Worm (Caenorhabditis elegans) whole organism, L3 larva: Measurements from ENCODE around the gene C09E8.1.
A peak's percentile ranks its signal among the peaks of the same experiment; 100 is the strongest.

Experiments
- ZK546.5 ChIP-seq: sonication (generic microtip); optimal IDR thresholded peaks from 2 replicates; lab custom pipeline; 2017; ENCODE audit warnings: missing biosample characterization, missing genetic modification characterization
- aly-2 ChIP-seq: fragments of 150-350 bp; optimal IDR thresholded peaks from 2 replicates; lab custom pipeline; 2014; ENCODE audit warnings: missing biosample characterization, missing genetic modification characterization
- ama-1 ChIP-seq: fragments of 150-350 bp; optimal IDR thresholded peaks from 2 replicates; lab custom pipeline; 2018
- ceh-16 ChIP-seq: sonication (generic microtip); optimal IDR thresholded peaks from 2 replicates; lab custom pipeline; 2017; ENCODE audit warnings: missing biosample characterization, missing genetic modification characterization
- ceh-28 ChIP-seq: fragments of 150-350 bp; optimal IDR thresholded peaks from 2 replicates; lab custom pipeline; 2014; ENCODE audit warnings: missing biosample characterization, missing genetic modification reagents, missing genetic modification characterization
- ceh-82 ChIP-seq: fragments of 150-350 bp; optimal IDR thresholded peaks from 2 replicates; lab custom pipeline; 2014; ENCODE audit warnings: missing biosample characterization, missing genetic modification characterization
- ceh-9 ChIP-seq: sonication (generic microtip); optimal IDR thresholded peaks from 2 replicates; lab custom pipeline; 2018; ENCODE audit warnings: missing biosample characterization, missing genetic modification characterization
- daf-12 ChIP-seq: fragments of 150-350 bp; optimal IDR thresholded peaks from 2 replicates; lab custom pipeline; 2014; ENCODE audit warnings: missing biosample characterization, missing genetic modification reagents, missing genetic modification characterization
- egl-27 ChIP-seq: sonication (generic microtip); optimal IDR thresholded peaks from 4 replicates; lab custom pipeline; 2017; ENCODE audit warnings: missing biosample characterization, missing genetic modification reagents, missing genetic modification characterization
- elt-1 ChIP-seq: fragments of 150-350 bp; optimal IDR thresholded peaks from 2 replicates; lab custom pipeline; 2014; ENCODE audit warnings: missing biosample characterization, missing genetic modification characterization
- elt-2 ChIP-seq: sonication (generic microtip); optimal IDR thresholded peaks from 2 replicates; lab custom pipeline; 2016; ENCODE audit warnings: missing genetic modification reagents, mild to moderate bottlenecking, missing genetic modification characterization, missing compliant biosample characterization
- eor-1 ChIP-seq, 2 experiments: fragments of 150-350 bp; optimal IDR thresholded peaks; 2 replicates each; lab custom pipeline; 2014 to 2018; ENCODE audit warnings: missing biosample characterization in 2 of 2, missing genetic modification characterization in 2 of 2
- fkh-10 ChIP-seq: sonication (generic microtip); optimal IDR thresholded peaks from 2 replicates; lab custom pipeline; 2017; ENCODE audit warnings: missing biosample characterization, missing genetic modification reagents, missing genetic modification characterization
- fkh-2 ChIP-seq: fragments of 150-350 bp; optimal IDR thresholded peaks from 2 replicates; lab custom pipeline; 2014; ENCODE audit warnings: missing biosample characterization, missing genetic modification reagents, missing genetic modification characterization
- fos-1 ChIP-seq: fragments of 150-350 bp; optimal IDR thresholded peaks from 2 replicates; lab custom pipeline; 2014; ENCODE audit warnings: missing biosample characterization, missing genetic modification characterization
- hmg-11 ChIP-seq: sonication (generic microtip); optimal IDR thresholded peaks from 2 replicates; lab custom pipeline; 2016; ENCODE audit warnings: missing genetic modification characterization, missing compliant biosample characterization
- lin-15B ChIP-seq: fragments of 150-350 bp; optimal IDR thresholded peaks from 2 replicates; lab custom pipeline; 2014; ENCODE audit warnings: missing biosample characterization, missing genetic modification characterization
- lin-39 ChIP-seq: fragments of 150-350 bp; optimal IDR thresholded peaks from 2 replicates; lab custom pipeline; 2018; ENCODE audit warnings: missing biosample characterization, missing genetic modification reagents, missing genetic modification characterization
- lsy-12 ChIP-seq: sonication (generic microtip); optimal IDR thresholded peaks from 2 replicates; lab custom pipeline; 2016; ENCODE audit warnings: mild to moderate bottlenecking, missing genetic modification characterization, missing compliant biosample characterization
- mdl-1 ChIP-seq: fragments of 150-350 bp; optimal IDR thresholded peaks from 2 replicates; lab custom pipeline; 2014; ENCODE audit warnings: missing biosample characterization, missing genetic modification characterization
- mml-1 ChIP-seq: fragments of 150-350 bp; sonication (generic microtip); optimal IDR thresholded peaks from 3 replicates; lab custom pipeline; 2014; ENCODE audit warnings: missing biosample characterization, missing genetic modification characterization
- nfya-1 ChIP-seq: sonication (generic microtip); optimal IDR thresholded peaks from 2 replicates; lab custom pipeline; 2017; ENCODE audit warnings: missing genetic modification characterization, mild to moderate bottlenecking, missing compliant biosample characterization, antibody characterized with exemption, moderate library complexity; ENCODE audit not compliant: insufficient read depth
- nhr-11 ChIP-seq: fragments of 150-350 bp; optimal IDR thresholded peaks from 2 replicates; lab custom pipeline; 2014; ENCODE audit warnings: missing biosample characterization, missing genetic modification characterization
- nhr-12 ChIP-seq: fragments of 150-350 bp; optimal IDR thresholded peaks from 2 replicates; lab custom pipeline; 2014; ENCODE audit warnings: missing biosample characterization, missing genetic modification characterization
- nhr-23 ChIP-seq: fragments of 150-350 bp; optimal IDR thresholded peaks from 2 replicates; lab custom pipeline; 2014; ENCODE audit warnings: missing biosample characterization, missing genetic modification reagents, missing genetic modification characterization
- nhr-25 ChIP-seq: sonication (generic microtip); optimal IDR thresholded peaks from 2 replicates; lab custom pipeline; 2017; ENCODE audit warnings: missing biosample characterization, missing genetic modification characterization
- nhr-43 ChIP-seq: sonication (generic microtip); optimal IDR thresholded peaks from 2 replicates; lab custom pipeline; 2016; ENCODE audit warnings: mild to moderate bottlenecking, missing genetic modification characterization, missing compliant biosample characterization; ENCODE audit not compliant: poor library complexity, severe bottlenecking
- nhr-67 ChIP-seq: fragments of 150-350 bp; optimal IDR thresholded peaks from 2 replicates; lab custom pipeline; 2014; ENCODE audit warnings: missing biosample characterization, missing genetic modification characterization
- nhr-76 ChIP-seq: fragments of 150-350 bp; sonication (generic microtip); optimal IDR thresholded peaks from 5 replicates; lab custom pipeline; 2014; ENCODE audit warnings: missing biosample characterization, missing genetic modification characterization
- nhr-77 ChIP-seq: fragments of 150-350 bp; optimal IDR thresholded peaks from 2 replicates; lab custom pipeline; 2014; ENCODE audit warnings: missing biosample characterization, missing genetic modification characterization
- pqm-1 ChIP-seq: fragments of 150-350 bp; optimal IDR thresholded peaks from 2 replicates; lab custom pipeline; 2017; ENCODE audit warnings: missing biosample characterization, missing genetic modification characterization, inconsistent platforms
- sea-2 ChIP-seq: fragments of 150-350 bp; sonication (generic microtip); optimal IDR thresholded peaks from 4 replicates; lab custom pipeline; 2014; ENCODE audit warnings: missing biosample characterization, missing genetic modification reagents, missing genetic modification characterization
- skn-1 ChIP-seq: fragments of 150-350 bp; optimal IDR thresholded peaks from 2 replicates; lab custom pipeline; 2014; ENCODE audit warnings: missing biosample characterization, missing genetic modification characterization
- tbx-2 ChIP-seq: sonication (generic microtip); optimal IDR thresholded peaks from 2 replicates; lab custom pipeline; 2016; ENCODE audit warnings: mild to moderate bottlenecking, missing genetic modification characterization, missing compliant biosample characterization
- ztf-11 ChIP-seq: fragments of 150-350 bp; optimal IDR thresholded peaks from 2 replicates; lab custom pipeline; 2014; ENCODE audit warnings: missing biosample characterization, missing genetic modification characterization
- ztf-4 ChIP-seq: fragments of 150-350 bp; optimal IDR thresholded peaks from 2 replicates; lab custom pipeline; 2014; ENCODE audit warnings: missing biosample characterization, missing genetic modification characterization

Gene C09E8.1

ce11 chrII:580189-580643 lies 23.9 kb downstream of the C09E8.1 start, which contains the start of the genes cdc-37 and W08F4.3:
Gene cdc-37 (minus strand): TSS chrII:580593.
Gene W08F4.3 (plus strand): TSS chrII:580602.
- TF ChIP-seq ZK546.5 (tag; lab: Kevin White, UChicago) (no peak), nhr-11 (no peak), daf-12 (tag; lab: Kevin White, UChicago) (no peak), hmg-11 (tag; lab: Kevin White, UChicago) (peak; percentile 44), elt-2 (no peak), sea-2 (no peak), eor-1 (tag; optimal IDR thresholded peaks at IDR 0.05; lab: Kevin White, UChicago) (no peak), fkh-10 (GFP tag; lab: Kevin White, UChicago) (no peak), nfya-1 (tag; lab: Kevin White, UChicago) (no peak), lin-39 (no peak), lin-15B (tag; lab: Kevin White, UChicago) (peak; percentile 16), elt-1 (tag; lab: Kevin White, UChicago) (no peak), aly-2 (tag; lab: Kevin White, UChicago) (no peak), ama-1 (lab: Kevin White, UChicago) (no peak), ceh-28 (no peak), nhr-12 (no peak)

ce11 chrII:581983-582382 lies 25.7 kb downstream of the C09E8.1 start:
- TF ChIP-seq elt-2 (no peak), ztf-4 (tag; lab: Kevin White, UChicago) (no peak), nhr-43 (tag; lab: Kevin White, UChicago) (no peak)

ce11 chrII:582649-583048 lies 26.4 kb downstream of the C09E8.1 start, which contains the start of gene fbxb-14:
Gene fbxb-14 (minus strand): TSS chrII:582749.
- no peak for TF ChIP-seq daf-12 (tag; lab: Kevin White, UChicago)
- no peak for TF ChIP-seq ceh-82 (tag; lab: Kevin White, UChicago)
- TF ChIP-seq fkh-2 (tag; lab: Kevin White, UChicago) = no peak
- no peak for TF ChIP-seq sea-2
- no peak for TF ChIP-seq pqm-1 (tag; lab: Kevin White, UChicago)
- TF ChIP-seq mdl-1 = no peak
- no peak for TF ChIP-seq elt-1 (tag; lab: Kevin White, UChicago)
- no peak for TF ChIP-seq nhr-76 (tag; lab: Kevin White, UChicago)
- no peak for TF ChIP-seq lsy-12 (tag; lab: Kevin White, UChicago)
- no peak for TF ChIP-seq ztf-4 (tag; lab: Kevin White, UChicago)
- TF ChIP-seq ceh-9 (tag; lab: Kevin White, UChicago) = no peak
- no peak for TF ChIP-seq skn-1 (tag; lab: Kevin White, UChicago)
- no peak for TF ChIP-seq egl-27
- TF ChIP-seq nhr-67 = no peak
- TF ChIP-seq ZK546.5 (tag; lab: Kevin White, UChicago) = no peak
- TF ChIP-seq fos-1 = no peak
- TF ChIP-seq nhr-25 (tag; lab: Kevin White, UChicago) = no peak
- TF ChIP-seq, all 47 proteins: peak for 0

- no peak for TF ChIP-seq ceh-16 (tag; lab: Kevin White, UChicago)
Observed at ce11 chrII:584321-584848, 28.1 kb downstream of the C09E8.1 start, which contains the start of the genes W08F4.12 and W08F4.13. Gene W08F4.12 (minus strand): TSS chrII:584421. Gene W08F4.13 (plus strand): TSS chrII:584798.

- TF ChIP-seq eor-1 (tag; optimal IDR thresholded peaks at IDR 0.05; lab: Kevin White, UChicago) (no peak), mml-1 (no peak)
Observed at ce11 chrII:587533-587932, 31.2 kb downstream of the C09E8.1 start, which contains the start of gene fbxb-34. Gene fbxb-34 (plus strand): TSS chrII:587833.

- no peak for TF ChIP-seq nhr-43 (tag; lab: Kevin White, UChicago)
- no peak for TF ChIP-seq fkh-10 (GFP tag; lab: Kevin White, UChicago)
- no peak for TF ChIP-seq egl-27
- TF ChIP-seq nfya-1 (tag; lab: Kevin White, UChicago) = no peak
- TF ChIP-seq lsy-12 (tag; lab: Kevin White, UChicago) = no peak
- no peak for TF ChIP-seq ceh-82 (tag; lab: Kevin White, UChicago)
- no peak for TF ChIP-seq tbx-2 (tag; lab: Kevin White, UChicago)
- TF ChIP-seq ztf-11 = no peak
- TF ChIP-seq pqm-1 (tag; lab: Kevin White, UChicago) = no peak
- TF ChIP-seq mdl-1 = no peak
- no peak for TF ChIP-seq nhr-76 (tag; lab: Kevin White, UChicago)
- no peak for TF ChIP-seq eor-1 (tag; optimal IDR thresholded peaks at IDR 0.05; lab: Kevin White, UChicago)
- TF ChIP-seq aly-2 (tag; lab: Kevin White, UChicago) = no peak
- no peak for TF ChIP-seq nhr-25 (tag; lab: Kevin White, UChicago)
- no peak for TF ChIP-seq nhr-77 (tag; lab: Kevin White, UChicago)
- TF ChIP-seq elt-2 = no peak
- TF ChIP-seq nhr-23 (tag; lab: Kevin White, UChicago) = no peak
Observed at ce11 chrII:591110-591509, 34.8 kb downstream of the C09E8.1 start, which contains the start of gene W08F4.10. Gene W08F4.10 (minus strand): TSS chrII:591210.
